Worm (Caenorhabditis elegans) whole organism, mixed stage, embryonic: Measurements from ENCODE around the gene vav-1.

Experiments
- bed-3 ChIP-seq: fragments of 200-800 bp; sonication (Bioruptor generic); optimal IDR thresholded peaks from 3 replicates; lab custom pipeline; 2018; ENCODE audit warnings: mild to moderate bottlenecking, missing genetic modification characterization, moderate library complexity, missing compliant biosample characterization
- blmp-1 ChIP-seq: fragments of 150-350 bp; optimal IDR thresholded peaks from 2 replicates; lab custom pipeline; 2014; ENCODE audit warnings: missing biosample characterization, missing genetic modification characterization
- ceh-39 ChIP-seq: fragments of 150-350 bp; optimal IDR thresholded peaks from 2 replicates; lab custom pipeline; 2014; ENCODE audit warnings: missing biosample characterization, missing genetic modification characterization
- ceh-43 ChIP-seq: fragments of 200-800 bp; sonication (Bioruptor generic); optimal IDR thresholded peaks from 2 replicates; lab custom pipeline; 2018; ENCODE audit warnings: mild to moderate bottlenecking, missing genetic modification characterization, moderate library complexity, missing compliant biosample characterization
- ceh-83 ChIP-seq: fragments of 200-800 bp; sonication (Bioruptor generic); optimal IDR thresholded peaks from 2 replicates; lab custom pipeline; 2018; ENCODE audit warnings: mild to moderate bottlenecking, missing genetic modification characterization, missing compliant biosample characterization
- ces-1 ChIP-seq: fragments of 150-350 bp; optimal IDR thresholded peaks from 2 replicates; lab custom pipeline; 2014; ENCODE audit warnings: missing biosample characterization, missing genetic modification reagents, missing genetic modification characterization
- cnd-1 ChIP-seq: fragments of 200-800 bp; sonication (Bioruptor generic); optimal IDR thresholded peaks from 2 replicates; lab custom pipeline; 2018; ENCODE audit warnings: mild to moderate bottlenecking, missing genetic modification characterization, missing compliant biosample characterization
- drap-1 ChIP-seq: fragments of 200-800 bp; sonication (Bioruptor generic); optimal IDR thresholded peaks from 3 replicates; lab custom pipeline; 2018; ENCODE audit warnings: mild to moderate bottlenecking, missing genetic modification characterization, missing compliant biosample characterization
- elt-1 ChIP-seq: sonication (generic microtip); optimal IDR thresholded peaks from 2 replicates; lab custom pipeline; 2017; ENCODE audit warnings: missing genetic modification characterization, mild to moderate bottlenecking, missing compliant biosample characterization, antibody characterized with exemption, moderate library complexity, borderline replicate concordance; ENCODE audit not compliant: insufficient read depth
- elt-3 ChIP-seq: fragments of 150-350 bp; optimal IDR thresholded peaks from 2 replicates; lab custom pipeline; 2014; ENCODE audit warnings: missing biosample characterization, missing genetic modification characterization
- flh-1 ChIP-seq: fragments of 200-800 bp; sonication (Bioruptor generic); optimal IDR thresholded peaks from 2 replicates; lab custom pipeline; 2018; ENCODE audit warnings: mild to moderate bottlenecking, missing genetic modification characterization, moderate library complexity, missing compliant biosample characterization
- ham-2 ChIP-seq: fragments of 200-800 bp; sonication (Bioruptor generic); optimal IDR thresholded peaks from 2 replicates; lab custom pipeline; 2018; ENCODE audit warnings: mild to moderate bottlenecking, missing genetic modification characterization, missing compliant biosample characterization
- hlh-1 ChIP-seq: fragments of 150-350 bp; optimal IDR thresholded peaks from 2 replicates; lab custom pipeline; 2014; ENCODE audit warnings: missing biosample characterization, missing genetic modification reagents, missing genetic modification characterization
- lin-13 ChIP-seq: fragments of 150-350 bp; optimal IDR thresholded peaks from 2 replicates; lab custom pipeline; 2014; ENCODE audit warnings: missing biosample characterization, missing genetic modification characterization
- lin-32 ChIP-seq: fragments of 200-800 bp; sonication (Bioruptor generic); optimal IDR thresholded peaks from 2 replicates; lab custom pipeline; 2018; ENCODE audit warnings: mild to moderate bottlenecking, missing genetic modification characterization, missing compliant biosample characterization
- lsy-2 ChIP-seq: fragments of 150-350 bp; optimal IDR thresholded peaks from 2 replicates; lab custom pipeline; 2014; ENCODE audit warnings: missing biosample characterization, missing genetic modification characterization
- mab-5 ChIP-seq: fragments of 150-350 bp; optimal IDR thresholded peaks from 2 replicates; lab custom pipeline; 2014; ENCODE audit warnings: missing biosample characterization, missing genetic modification characterization
- mls-2 ChIP-seq: sonication (generic microtip); optimal IDR thresholded peaks from 2 replicates; lab custom pipeline; 2016; ENCODE audit warnings: mild to moderate bottlenecking, missing genetic modification characterization, moderate library complexity, missing compliant biosample characterization
- nhr-12 ChIP-seq: fragments of 150-350 bp; optimal IDR thresholded peaks from 2 replicates; lab custom pipeline; 2014; ENCODE audit warnings: missing biosample characterization, missing genetic modification characterization
- nhr-2 ChIP-seq: fragments of 150-350 bp; optimal IDR thresholded peaks from 2 replicates; lab custom pipeline; 2014; ENCODE audit warnings: missing biosample characterization, missing genetic modification characterization
- nhr-237 ChIP-seq: fragments of 150-350 bp; optimal IDR thresholded peaks from 2 replicates; lab custom pipeline; 2014; ENCODE audit warnings: missing biosample characterization, missing genetic modification characterization
- nhr-28 ChIP-seq: fragments of 150-350 bp; optimal IDR thresholded peaks from 2 replicates; lab custom pipeline; 2014; ENCODE audit warnings: missing biosample characterization, missing genetic modification characterization
- nhr-76 ChIP-seq: sonication (generic microtip); optimal IDR thresholded peaks from 2 replicates; lab custom pipeline; 2017; ENCODE audit warnings: missing biosample characterization, missing genetic modification characterization
- pha-4 ChIP-seq: fragments of 150-350 bp; optimal IDR thresholded peaks from 2 replicates; lab custom pipeline; 2018; ENCODE audit warnings: missing biosample characterization, missing genetic modification reagents, missing genetic modification characterization
- sem-2 ChIP-seq: fragments of 200-800 bp; sonication (Bioruptor generic); optimal IDR thresholded peaks from 2 replicates; lab custom pipeline; 2018; ENCODE audit warnings: mild to moderate bottlenecking, missing genetic modification characterization, missing compliant biosample characterization
- snpc-4 ChIP-seq: fragments of 150-350 bp; optimal IDR thresholded peaks from 2 replicates; lab custom pipeline; 2014; ENCODE audit warnings: missing biosample characterization, missing genetic modification characterization
- sptf-1 ChIP-seq: sonication (generic microtip); optimal IDR thresholded peaks from 2 replicates; lab custom pipeline; 2017; ENCODE audit warnings: mild to moderate bottlenecking, missing genetic modification characterization, moderate library complexity, missing compliant biosample characterization
- tbx-8 ChIP-seq: fragments of 200-800 bp; sonication (Bioruptor generic); optimal IDR thresholded peaks from 2 replicates; lab custom pipeline; 2018; ENCODE audit warnings: mild to moderate bottlenecking, missing genetic modification characterization, moderate library complexity, missing compliant biosample characterization
- unc-120 ChIP-seq: sonication (generic microtip); optimal IDR thresholded peaks from 2 replicates; lab custom pipeline; 2017; ENCODE audit warnings: missing genetic modification characterization, missing compliant biosample characterization; ENCODE audit not compliant: poor library complexity, severe bottlenecking
- unc-39 ChIP-seq: fragments of 150-350 bp; optimal IDR thresholded peaks from 2 replicates; lab custom pipeline; 2014; ENCODE audit warnings: missing biosample characterization, missing genetic modification characterization
- unc-62 ChIP-seq: fragments of 150-350 bp; optimal IDR thresholded peaks from 2 replicates; lab custom pipeline; 2014; ENCODE audit warnings: missing biosample characterization, missing genetic modification reagents, missing genetic modification characterization
- ztf-11 ChIP-seq: fragments of 150-350 bp; optimal IDR thresholded peaks from 2 replicates; lab custom pipeline; 2014; ENCODE audit warnings: missing biosample characterization, missing genetic modification characterization

Gene vav-1

DNA sequence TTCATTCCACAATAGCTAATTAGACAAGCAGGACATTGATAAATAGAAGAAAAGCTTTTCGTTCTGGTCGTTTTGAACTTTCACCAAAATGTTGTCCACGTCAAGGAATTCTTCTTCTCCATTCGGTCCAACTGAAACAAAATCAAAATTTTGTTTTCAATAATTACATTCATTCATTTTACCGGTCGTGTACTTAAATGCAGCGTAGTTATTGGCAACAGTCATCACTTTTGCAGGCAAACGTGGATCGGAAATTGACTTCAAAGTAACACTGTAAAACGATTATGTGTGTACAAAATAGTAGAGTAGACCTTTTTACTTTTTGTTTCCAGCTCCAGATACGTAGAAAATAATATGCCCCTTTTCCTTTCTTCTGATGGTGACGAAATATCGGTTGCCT, 24.1 kb upstream of the vav-1 start:
- TF ChIP-seq elt-3 (tag; lab: Kevin White, UChicago) = no peak
- no peak for TF ChIP-seq nhr-237 (tag; lab: Kevin White, UChicago)
- TF ChIP-seq blmp-1 (tag; lab: Kevin White, UChicago) = no peak
- TF ChIP-seq drap-1 (GFP tag; lab: Kevin White, UChicago) = no peak
- no peak for TF ChIP-seq lin-13 (tag; lab: Kevin White, UChicago)
- TF ChIP-seq ceh-43 (GFP tag; lab: Kevin White, UChicago) = no peak
- no peak for TF ChIP-seq ceh-39
- TF ChIP-seq unc-120 (tag; lab: Kevin White, UChicago) = no peak
- TF ChIP-seq unc-62 (GFP tag; lab: Kevin White, UChicago) = no peak
- no peak for TF ChIP-seq nhr-2
- TF ChIP-seq ceh-83 (GFP tag; lab: Kevin White, UChicago) = no peak
- TF ChIP-seq sem-2 (GFP tag; lab: Kevin White, UChicago) = no peak
- no peak for TF ChIP-seq elt-1 (tag; lab: Kevin White, UChicago)
- TF ChIP-seq ham-2 (GFP tag; lab: Kevin White, UChicago) = no peak
- TF ChIP-seq bed-3 (GFP tag; lab: Kevin White, UChicago) = no peak

- TF ChIP-seq elt-3 (tag; lab: Kevin White, UChicago) (no peak), mab-5 (tag; lab: Kevin White, UChicago) (no peak), ceh-43 (GFP tag; lab: Kevin White, UChicago) (no peak), lin-32 (GFP tag; lab: Kevin White, UChicago) (no peak), ceh-83 (GFP tag; lab: Kevin White, UChicago) (no peak), nhr-76 (tag; lab: Kevin White, UChicago) (no peak), lsy-2 (no peak), sem-2 (GFP tag; lab: Kevin White, UChicago) (no peak)
These were observed 19.6 kb upstream of the vav-1 start, which contains the start of gene pes-8 for ce11 chrX:9251488-9251887. Gene pes-8, plus strand, starts transcription at chrX:9251788.

- TF ChIP-seq unc-62 (GFP tag; lab: Kevin White, UChicago) (no peak), nhr-237 (tag; lab: Kevin White, UChicago) (no peak), elt-1 (tag; lab: Kevin White, UChicago) (no peak), lsy-2 (no peak)
These were observed 16.3 kb upstream of the vav-1 start for ce11 chrX:9248083-9248805.

DNA sequence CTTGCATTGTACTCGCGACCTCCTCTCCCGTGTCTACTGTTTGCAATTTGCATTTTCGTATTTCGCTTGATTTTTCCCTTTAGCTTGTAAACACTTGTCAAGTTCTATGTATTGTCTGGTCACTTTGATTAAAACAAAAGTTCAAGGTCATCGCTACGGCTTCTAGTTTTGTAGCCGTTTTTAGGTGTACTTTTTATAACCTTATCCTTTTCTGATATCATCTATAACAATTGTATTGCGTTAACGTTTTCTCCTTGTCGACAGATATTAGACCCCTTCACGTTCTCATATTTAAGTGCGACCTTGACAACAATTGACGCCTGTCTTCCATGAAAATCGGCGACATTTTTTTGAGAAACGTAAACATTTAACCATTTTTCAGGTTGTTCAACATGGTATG, 14.7 kb upstream of the vav-1 start:
- TF ChIP-seq cnd-1 (no peak), elt-3 (tag; lab: Kevin White, UChicago) (no peak), mls-2 (tag; lab: Kevin White, UChicago) (no peak), lin-32 (GFP tag; lab: Kevin White, UChicago) (no peak), drap-1 (GFP tag; lab: Kevin White, UChicago) (no peak), ces-1 (GFP tag; lab: Kevin White, UChicago) (no peak), unc-39 (tag; lab: Kevin White, UChicago) (no peak), nhr-237 (tag; lab: Kevin White, UChicago) (no peak), hlh-1 (tag; lab: Kevin White, UChicago) (no peak), ceh-39 (no peak), pha-4 (tag; lab: Kevin White, UChicago) (no peak), lin-13 (tag; lab: Kevin White, UChicago) (no peak), ztf-11 (tag; lab: Kevin White, UChicago) (no peak), nhr-2 (no peak), ceh-83 (GFP tag; lab: Kevin White, UChicago) (no peak), unc-120 (tag; lab: Kevin White, UChicago) (no peak)

DNA sequence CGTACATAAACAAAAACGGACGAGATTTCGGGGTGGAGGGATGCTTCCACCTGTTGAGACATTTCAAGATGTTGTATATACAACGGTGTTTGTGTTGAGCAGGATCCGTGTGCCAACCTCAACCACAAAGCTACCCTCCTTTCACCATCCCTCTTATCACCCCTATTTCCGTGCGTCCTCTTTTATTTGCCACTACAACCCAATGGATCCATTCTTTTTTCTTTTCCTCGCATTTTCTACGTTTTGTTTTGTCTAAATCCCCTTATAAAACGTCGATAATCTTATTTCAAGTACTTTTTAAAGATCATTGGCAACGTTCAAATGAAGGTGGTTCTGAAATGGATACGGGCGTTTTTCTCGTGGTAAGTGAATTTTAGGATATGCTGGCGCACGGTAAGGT, 11.3 kb upstream of the vav-1 start, which contains the start of gene gpa-12:
gpa-12 (plus strand) TSS at position 301 of the 400 bp plus-strand sequence.
- TF ChIP-seq blmp-1 (tag; lab: Kevin White, UChicago) (no peak), tbx-8 (GFP tag; lab: Kevin White, UChicago) (no peak), flh-1 (GFP tag; lab: Kevin White, UChicago) (no peak), unc-62 (GFP tag; lab: Kevin White, UChicago) (no peak), nhr-28 (tag; lab: Kevin White, UChicago) (no peak), elt-1 (tag; lab: Kevin White, UChicago) (no peak), sptf-1 (no peak), ces-1 (GFP tag; lab: Kevin White, UChicago) (no peak), elt-3 (tag; lab: Kevin White, UChicago) (no peak), unc-39 (tag; lab: Kevin White, UChicago) (no peak), nhr-76 (tag; lab: Kevin White, UChicago) (no peak), snpc-4 (tag; lab: Kevin White, UChicago) (no peak), bed-3 (GFP tag; lab: Kevin White, UChicago) (no peak), lin-13 (tag; lab: Kevin White, UChicago) (no peak), mls-2 (tag; lab: Kevin White, UChicago) (no peak), ztf-11 (tag; lab: Kevin White, UChicago) (no peak), cnd-1 (no peak), nhr-12 (no peak)
